Worm (Caenorhabditis elegans) whole organism, L4 larva: ENCODE results near the gene F25B4.4.
A peak's percentile ranks its signal among the peaks of the same experiment; 100 is the strongest.

Experiments used
- D1046.2 ChIP-seq: fragments of 200-800 bp; sonication (Bioruptor generic); IDR thresholded peaks from 2 replicates; pipeline ENCODE4 v1.3.6; 2022; ENCODE audit warnings: missing genetic modification characterization, missing compliant biosample characterization
- F37D6.2 ChIP-seq: sonication (generic microtip); optimal IDR thresholded peaks from 2 replicates; lab custom pipeline; 2016; ENCODE audit warnings: mild to moderate bottlenecking, missing genetic modification characterization, missing compliant biosample characterization
- R02D3.7 ChIP-seq: fragments of 150-350 bp; sonication (generic microtip); optimal IDR thresholded peaks from 3 replicates; lab custom pipeline; 2014; ENCODE audit warnings: missing biosample characterization, missing genetic modification characterization
- Y48G9A.11 ChIP-seq: fragments of 200-800 bp; sonication (Bioruptor generic); IDR thresholded peaks from 2 replicates; pipeline ENCODE4 v1.3.6; 2022; ENCODE audit warnings: missing genetic modification reagents, missing genetic modification characterization, missing compliant biosample characterization
- Y5F2A.4 ChIP-seq: fragments of 200-800 bp; sonication (Bioruptor generic); optimal IDR thresholded peaks from 2 replicates; lab custom pipeline; 2018; ENCODE audit warnings: mild to moderate bottlenecking, missing genetic modification characterization, missing compliant biosample characterization
- ama-1 ChIP-seq: fragments of 150-350 bp; optimal IDR thresholded peaks from 2 replicates; lab custom pipeline; 2014; ENCODE audit warnings: inconsistent platforms, mixed read lengths
- ceh-20 ChIP-seq: fragments of 200-800 bp; sonication (Bioruptor generic); IDR thresholded peaks from 2 replicates; pipeline ENCODE4 v1.3.6; 2022; ENCODE audit warnings: missing genetic modification reagents, missing genetic modification characterization, missing compliant biosample characterization
- ceh-62 ChIP-seq: sonication (generic microtip); optimal IDR thresholded peaks from 2 replicates; lab custom pipeline; 2017; ENCODE audit warnings: missing biosample characterization, missing genetic modification characterization
- ctbp-1 ChIP-seq: fragments of 200-800 bp; sonication (Bioruptor generic); IDR thresholded peaks from 2 replicates; pipeline ENCODE4 v1.3.6; 2022; ENCODE audit warnings: missing genetic modification reagents, missing genetic modification characterization, missing compliant biosample characterization
- daf-16 ChIP-seq, 3 experiments: sonication (generic microtip); optimal IDR thresholded peaks; 2 replicates each; lab custom pipeline; 2016 to 2017; ENCODE audit warnings: missing genetic modification characterization in 3 of 3, missing genetic modification reagents in 3 of 3, mild to moderate bottlenecking in 2 of 3, missing compliant biosample characterization in 2 of 3, missing biosample characterization in 1 of 3, moderate library complexity in 1 of 3
- dmd-6 ChIP-seq: fragments of 200-800 bp; sonication (Bioruptor generic); IDR thresholded peaks from 2 replicates; pipeline ENCODE4 v1.3.6; 2022; ENCODE audit warnings: missing genetic modification reagents, missing genetic modification characterization, missing compliant biosample characterization
- dmd-8 ChIP-seq: fragments of 200-800 bp; sonication (Bioruptor generic); IDR thresholded peaks from 2 replicates; pipeline ENCODE4 v1.3.6; 2022; ENCODE audit warnings: missing genetic modification characterization, missing compliant biosample characterization
- dmd-9 ChIP-seq: fragments of 200-800 bp; sonication (Bioruptor generic); IDR thresholded peaks from 2 replicates; pipeline ENCODE4 v1.3.6; 2022; ENCODE audit warnings: missing genetic modification reagents, missing genetic modification characterization, missing compliant biosample characterization
- dve-1 ChIP-seq: sonication (generic microtip); optimal IDR thresholded peaks from 2 replicates; lab custom pipeline; 2017; ENCODE audit warnings: antibody characterized with exemption, mild to moderate bottlenecking, missing genetic modification characterization, missing compliant biosample characterization; ENCODE audit not compliant: insufficient read depth
- egl-27 ChIP-seq: sonication (generic microtip); optimal IDR thresholded peaks from 3 replicates; lab custom pipeline; 2017; ENCODE audit warnings: missing biosample characterization, missing genetic modification reagents, missing genetic modification characterization
- egl-43 ChIP-seq: fragments of 200-800 bp; sonication (Bioruptor generic); IDR thresholded peaks from 2 replicates; pipeline ENCODE4 v1.3.6; 2022; ENCODE audit warnings: missing genetic modification reagents, missing genetic modification characterization, missing compliant biosample characterization
- fkh-10 ChIP-seq: fragments of 150-350 bp; optimal IDR thresholded peaks from 2 replicates; lab custom pipeline; 2014; ENCODE audit warnings: missing biosample characterization, missing genetic modification reagents, missing genetic modification characterization
- hif-1 ChIP-seq, 2 experiments: sonication (generic microtip); optimal IDR thresholded peaks; 2 replicates each; lab custom pipeline; 2016 to 2017; ENCODE audit warnings: missing compliant biosample characterization in 2 of 2, missing genetic modification characterization in 2 of 2, missing genetic modification reagents in 2 of 2, missing genotype in 2 of 2, mild to moderate bottlenecking in 1 of 2
- hlh-11 ChIP-seq: fragments of 200-800 bp; sonication (Bioruptor generic); optimal IDR thresholded peaks from 2 replicates; lab custom pipeline; 2018; ENCODE audit warnings: mild to moderate bottlenecking, missing genetic modification characterization, missing compliant biosample characterization
- lin-38 ChIP-seq: fragments of 200-800 bp; sonication (Bioruptor generic); IDR thresholded peaks from 2 replicates; pipeline ENCODE4 v1.3.6; 2022; ENCODE audit warnings: missing genetic modification reagents, missing genetic modification characterization, missing compliant biosample characterization
- mdl-1 ChIP-seq, 2 experiments: fragments of 150-350 bp in 1 of 2; sonication (generic microtip) in 1 of 2; optimal IDR thresholded peaks; 2 replicates each; lab custom pipeline; 2014 to 2017; ENCODE audit warnings: missing biosample characterization in 2 of 2, missing genetic modification characterization in 2 of 2
- mep-1 ChIP-seq: fragments of 150-350 bp; sonication (generic microtip); optimal IDR thresholded peaks from 3 replicates; lab custom pipeline; 2014; ENCODE audit warnings: missing biosample characterization, missing genetic modification characterization
- mes-2 ChIP-seq: sonication (generic microtip); optimal IDR thresholded peaks from 2 replicates; lab custom pipeline; 2016; ENCODE audit warnings: missing genotype, mild to moderate bottlenecking, missing genetic modification characterization, missing compliant biosample characterization; ENCODE audit not compliant: poor library complexity, severe bottlenecking
- mxl-3 ChIP-seq: fragments of 200-800 bp; sonication (Bioruptor generic); optimal IDR thresholded peaks from 2 replicates; lab custom pipeline; 2018; ENCODE audit warnings: mild to moderate bottlenecking, missing genetic modification characterization, missing compliant biosample characterization
- nhr-10 ChIP-seq: fragments of 150-350 bp; optimal IDR thresholded peaks from 2 replicates; lab custom pipeline; 2014; ENCODE audit warnings: missing biosample characterization, missing genetic modification characterization
- nhr-11 ChIP-seq: fragments of 150-350 bp; optimal IDR thresholded peaks from 2 replicates; lab custom pipeline; 2014; ENCODE audit warnings: missing biosample characterization, missing genetic modification characterization
- nhr-41 ChIP-seq: fragments of 200-800 bp; sonication (Bioruptor generic); IDR thresholded peaks from 2 replicates; pipeline ENCODE4 v1.3.6; 2022; ENCODE audit warnings: missing genetic modification reagents, missing genetic modification characterization, missing compliant biosample characterization
- nhr-42 ChIP-seq: fragments of 200-800 bp; sonication (Bioruptor generic); IDR thresholded peaks from 2 replicates; pipeline ENCODE4 v1.3.6; 2022; ENCODE audit warnings: missing genetic modification characterization, missing compliant biosample characterization
- nhr-76 ChIP-seq: fragments of 150-350 bp; optimal IDR thresholded peaks from 2 replicates; lab custom pipeline; 2014; ENCODE audit warnings: missing biosample characterization, missing genetic modification characterization
- pqm-1 ChIP-seq: sonication (generic microtip); optimal IDR thresholded peaks from 2 replicates; lab custom pipeline; 2017; ENCODE audit warnings: missing biosample characterization, missing genetic modification characterization
- skn-1 ChIP-seq: fragments of 150-350 bp; optimal IDR thresholded peaks from 2 replicates; lab custom pipeline; 2014; ENCODE audit warnings: missing biosample characterization, missing genetic modification characterization
- tra-1 ChIP-seq: fragments of 200-800 bp; sonication (Bioruptor generic); IDR thresholded peaks from 2 replicates; pipeline ENCODE4 v1.3.6; 2022; ENCODE audit warnings: missing genetic modification reagents, missing genetic modification characterization, missing compliant biosample characterization
- unc-62 ChIP-seq, 3 experiments: fragments of 150-350 bp in 1 of 3; sonication (generic microtip); optimal IDR thresholded peaks in 2 of 3; peaks in 1 of 3; 1 replicate in 1 of 3; 2 replicates in 2 of 3; lab custom pipeline; 2014 to 2017; ENCODE audit warnings: missing biosample characterization in 3 of 3, missing genetic modification characterization in 3 of 3, missing genetic modification reagents in 3 of 3, missing genotype in 1 of 3
- zfp-3 ChIP-seq: fragments of 200-800 bp; sonication (Bioruptor generic); conservative IDR thresholded peaks from 2 replicates; pipeline ENCODE4 v1.3.6; 2022; ENCODE audit warnings: missing genetic modification reagents, missing genetic modification characterization, missing compliant biosample characterization
- zip-11 ChIP-seq: fragments of 200-800 bp; sonication (Bioruptor generic); IDR thresholded peaks from 2 replicates; pipeline ENCODE4 v1.3.6; 2022; ENCODE audit warnings: missing genetic modification characterization, missing compliant biosample characterization
- ztf-7 ChIP-seq: fragments of 150-350 bp; optimal IDR thresholded peaks from 2 replicates; lab custom pipeline; 2014; ENCODE audit warnings: missing biosample characterization, missing genetic modification characterization

F25B4.4 gene

ce11 chrV:5687115-5687979, 2.7 kb downstream of the F25B4.4 start, which contains the start of gene F25B4.7 (continued):
- TF ChIP-seq tra-1 (no peak), zip-11 (GFP tag; lab: Robert Waterston, UW) (no peak), mes-2 (peak; percentile 31), Y48G9A.11 (GFP tag; lab: Robert Waterston, UW) (no peak), egl-43 (GFP tag; lab: Robert Waterston, UW) (no peak), nhr-42 (no peak), egl-27 (tag; lab: Kevin White, UChicago) (no peak), lin-38 (GFP tag; lab: Robert Waterston, UW) (peak; percentile 45), ceh-62 (tag; lab: Kevin White, UChicago) (no peak), ama-1 (lab: Kevin White, UChicago) (no peak), dmd-8 (no peak), dmd-9 (no peak), mep-1 (tag; lab: Kevin White, UChicago) (no peak), zfp-3 (GFP tag; lab: Robert Waterston, UW) (no peak), daf-16 (GFP tag; optimal IDR thresholded peaks at IDR 0.05; lab: Kevin White, UChicago) (no peak), daf-16 (tag; optimal IDR thresholded peaks at IDR 0.05; lab: Kevin White, UChicago) (peak; percentile 21), nhr-76 (tag; lab: Kevin White, UChicago) (no peak), ztf-7 (tag; lab: Kevin White, UChicago) (peak; percentile 54), nhr-11 (tag; lab: Kevin White, UChicago) (no peak), D1046.2 (no peak), ctbp-1 (no peak), dmd-6 (0 out of 2 replicates have a peak, but pooled peaks have one; percentile 27), mdl-1 (tag; optimal IDR thresholded peaks at IDR 0.05; lab: Kevin White, UChicago) (peak in 1 of 2 experiments; percentile 64), unc-62 (GFP tag; optimal IDR thresholded peaks at IDR 0.05 in 1 of 2; lab: Kevin White, UChicago) (peak in 1 of 2 experiments; percentile 43), unc-62 (tag; optimal IDR thresholded peaks at IDR 0.05; lab: Kevin White, UChicago) (no peak), R02D3.7 (tag; lab: Kevin White, UChicago) (no peak), hif-1 (tag; optimal IDR thresholded peaks at IDR 0.05; lab: Kevin White, UChicago) (no peak), Y5F2A.4 (GFP tag; lab: Kevin White, UChicago) (no peak), skn-1 (tag; lab: Kevin White, UChicago) (no peak), hlh-11 (tag; lab: Kevin White, UChicago) (peak; percentile 11)

ce11 chrV:5691665-5692407, 7.2 kb downstream of the F25B4.4 start, which contains the start of gene F25B4.8:
F25B4.8 (minus strand) TSS chrV:5691715.
- peak; percentile 8 for TF ChIP-seq dve-1 (tag; lab: Kevin White, UChicago)
- TF ChIP-seq fkh-10 (GFP tag; lab: Kevin White, UChicago), result no peak
- TF ChIP-seq nhr-10 (tag; lab: Kevin White, UChicago), result no peak
- TF ChIP-seq daf-16 (GFP tag; optimal IDR thresholded peaks at IDR 0.05; lab: Kevin White, UChicago), result no peak
- TF ChIP-seq daf-16 (tag; optimal IDR thresholded peaks at IDR 0.05; lab: Kevin White, UChicago), result peak; percentile 34
- TF ChIP-seq pqm-1 (tag; lab: Kevin White, UChicago), result peak; percentile 12

- no peak for TF ChIP-seq F37D6.2 (tag; lab: Kevin White, UChicago)
- TF ChIP-seq hlh-11 (tag; lab: Kevin White, UChicago), result peak; percentile 36
- no peak for TF ChIP-seq dmd-9
- TF ChIP-seq unc-62 (GFP tag; optimal IDR thresholded peaks at IDR 0.05 in 1 of 2; lab: Kevin White, UChicago), result peak in 1 of 2 experiments; percentile 72
- no peak for TF ChIP-seq unc-62 (tag; optimal IDR thresholded peaks at IDR 0.05; lab: Kevin White, UChicago)
- TF ChIP-seq ceh-20 (GFP tag; lab: Robert Waterston, UW), result no peak
- TF ChIP-seq nhr-41, result no peak
- TF ChIP-seq egl-43 (GFP tag; lab: Robert Waterston, UW), result no peak
- no peak for TF ChIP-seq mxl-3 (GFP tag; lab: Kevin White, UChicago)
- peak in 1 of 2 experiments; percentile 4 for TF ChIP-seq mdl-1 (tag; optimal IDR thresholded peaks at IDR 0.05; lab: Kevin White, UChicago)
- no peak for TF ChIP-seq Y48G9A.11 (GFP tag; lab: Robert Waterston, UW)
These were observed 8.9 kb downstream of the F25B4.4 start for ce11 chrV:5693595-5693994.
